Worm (Caenorhabditis elegans) whole organism, late embryonic: ENCODE results near the gene H08J19.1.

ENCODE experiments used
- ets-4 ChIP-seq: sonication (generic microtip); optimal IDR thresholded peaks from 2 replicates; lab custom pipeline; 2016; ENCODE audit warnings: missing genetic modification characterization, missing compliant biosample characterization
- hlh-6 ChIP-seq: sonication (generic microtip); optimal IDR thresholded peaks from 2 replicates; lab custom pipeline; 2016; ENCODE audit warnings: missing genotype, missing genetic modification characterization, missing compliant biosample characterization
- lim-6 ChIP-seq: sonication (generic microtip); optimal IDR thresholded peaks from 2 replicates; lab custom pipeline; 2016; ENCODE audit warnings: missing genetic modification characterization, missing compliant biosample characterization
- sox-4 ChIP-seq: sonication (generic microtip); optimal IDR thresholded peaks from 2 replicates; lab custom pipeline; 2017; ENCODE audit warnings: mild to moderate bottlenecking, missing genetic modification characterization, inconsistent platforms, missing compliant biosample characterization

ce11 chrX:15630790-15631204, 11.9 kb upstream of the H08J19.1 start:
- no peak for TF ChIP-seq lim-6 (tag; lab: Kevin White, UChicago)
- TF ChIP-seq ets-4 (tag; lab: Kevin White, UChicago), result no peak
- peak; percentile 28 for TF ChIP-seq sox-4 (tag; lab: Kevin White, UChicago)
- no peak for TF ChIP-seq hlh-6
